Fruit fly (Drosophila melanogaster) whole organism, prepupa: ENCODE results near the gene corto.

Source experiments
- CG3032 ChIP-seq: fragments of 200-800 bp; optimal IDR thresholded peaks from 2 replicates; lab custom pipeline; 2019; ENCODE audit warnings: missing biosample characterization, mild to moderate bottlenecking, missing genetic modification characterization, moderate library complexity
- Hr38 ChIP-seq: sonication (Bioruptor generic); optimal IDR thresholded peaks from 2 replicates; lab custom pipeline; 2016; ENCODE audit warnings: missing biosample characterization, missing genetic modification characterization
- OdsH ChIP-seq: fragments of 200-800 bp; sonication (Bioruptor generic); optimal IDR thresholded peaks from 3 replicates; lab custom pipeline; 2016; ENCODE audit warnings: missing biosample characterization, missing genetic modification characterization
- Sox15 ChIP-seq: fragments of 200-800 bp; sonication (Bioruptor generic); optimal IDR thresholded peaks from 3 replicates; lab custom pipeline; 2016; ENCODE audit warnings: missing biosample characterization, missing genetic modification characterization

- TF ChIP-seq Hr38 (GFP tag; lab: Kevin White, UChicago) (no peak), Sox15 (GFP tag; lab: Kevin White, UChicago) (no peak), OdsH (GFP tag; lab: Kevin White, UChicago) (no peak), CG3032 (no peak)
These were observed 6.9 kb downstream of the corto start for dm6 chr3R:5079786-5080537.
